Worm (Caenorhabditis elegans) whole organism, L3 larva: ENCODE data around the gene F02A9.7.

Experiments
- aly-2 ChIP-seq: fragments of 150-350 bp; optimal IDR thresholded peaks from 2 replicates; lab custom pipeline; 2014; ENCODE audit warnings: missing biosample characterization, missing genetic modification characterization
- elt-1 ChIP-seq: fragments of 150-350 bp; optimal IDR thresholded peaks from 2 replicates; lab custom pipeline; 2014; ENCODE audit warnings: missing biosample characterization, missing genetic modification characterization
- fkh-10 ChIP-seq: sonication (generic microtip); optimal IDR thresholded peaks from 2 replicates; lab custom pipeline; 2017; ENCODE audit warnings: missing biosample characterization, missing genetic modification reagents, missing genetic modification characterization

DNA sequence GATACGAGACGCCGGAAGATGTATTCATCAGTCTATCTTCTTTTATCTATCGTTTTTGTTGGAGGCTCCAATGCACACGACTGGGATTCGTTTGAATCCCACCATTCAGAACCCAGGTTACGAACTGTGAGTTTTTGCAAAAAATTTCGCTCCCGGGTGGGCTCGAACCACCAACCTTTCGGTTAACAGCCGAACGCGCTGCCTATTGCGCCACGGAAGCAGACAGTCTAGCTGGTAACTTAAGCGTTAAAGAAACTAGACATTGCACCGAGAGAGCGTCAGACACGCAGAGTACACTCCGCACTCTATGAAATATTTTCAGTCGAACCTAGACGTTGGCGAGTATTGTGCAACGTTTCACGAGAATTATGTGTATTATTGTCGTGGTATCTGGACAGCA, 28.6 kb upstream of the F02A9.7 start:
- TF ChIP-seq aly-2 (tag; lab: Kevin White, UChicago), result no peak
- no peak for TF ChIP-seq fkh-10
- no peak for TF ChIP-seq elt-1
